Worm (Caenorhabditis elegans) whole organism, early embryonic: Measurements from ENCODE around the gene T20D4.19.

ENCODE experiments used
- B0310.2 ChIP-seq: sonication (generic microtip); optimal IDR thresholded peaks from 2 replicates; lab custom pipeline; 2016; ENCODE audit warnings: mild to moderate bottlenecking, missing genetic modification characterization, missing compliant biosample characterization
- F13C5.2 ChIP-seq: sonication (generic microtip); optimal IDR thresholded peaks from 2 replicates; lab custom pipeline; 2017; ENCODE audit warnings: mild to moderate bottlenecking, missing genetic modification characterization, inconsistent platforms, missing compliant biosample characterization
- aly-1 ChIP-seq: sonication (generic microtip); optimal IDR thresholded peaks from 2 replicates; lab custom pipeline; 2016; ENCODE audit warnings: missing genetic modification characterization, missing compliant biosample characterization
- ama-1 ChIP-seq: fragments of 150-350 bp; optimal IDR thresholded peaks from 2 replicates; lab custom pipeline; 2014
- ceh-13 ChIP-seq: fragments of 200-800 bp; sonication (Bioruptor generic); optimal IDR thresholded peaks from 2 replicates; lab custom pipeline; 2018; ENCODE audit warnings: mild to moderate bottlenecking, missing genetic modification characterization, missing compliant biosample characterization
- ceh-36 ChIP-seq: sonication (generic microtip); optimal IDR thresholded peaks from 2 replicates; lab custom pipeline; 2016; ENCODE audit warnings: missing genetic modification characterization, inconsistent platforms, missing compliant biosample characterization
- ets-7 ChIP-seq: sonication (generic microtip); optimal IDR thresholded peaks from 2 replicates; lab custom pipeline; 2016; ENCODE audit warnings: missing genotype, missing genetic modification characterization, missing compliant biosample characterization
- flt-1 ChIP-seq: fragments of 200-800 bp; sonication (Bioruptor generic); IDR thresholded peaks from 2 replicates; pipeline ENCODE4 v1.3.6; 2022; ENCODE audit warnings: missing genetic modification characterization, missing compliant biosample characterization
- hmbx-1 ChIP-seq: sonication (generic microtip); optimal IDR thresholded peaks from 2 replicates; lab custom pipeline; 2016; ENCODE audit warnings: mild to moderate bottlenecking, missing genetic modification characterization, missing compliant biosample characterization
- hmg-4 ChIP-seq: fragments of 200-800 bp; sonication (Bioruptor generic); optimal IDR thresholded peaks from 2 replicates; lab custom pipeline; 2018; ENCODE audit warnings: mild to moderate bottlenecking, missing genetic modification characterization, missing compliant biosample characterization
- hnd-1 ChIP-seq: sonication (generic microtip); optimal IDR thresholded peaks from 2 replicates; lab custom pipeline; 2016; ENCODE audit warnings: missing genetic modification characterization, missing compliant biosample characterization
- pes-1 ChIP-seq: fragments of 200-800 bp; sonication (Bioruptor generic); IDR thresholded peaks from 2 replicates; pipeline ENCODE4 v1.3.6; 2022; ENCODE audit warnings: missing genetic modification reagents, missing genetic modification characterization, missing compliant biosample characterization
- scrt-1 ChIP-seq: fragments of 200-800 bp; sonication (Bioruptor generic); IDR thresholded peaks from 2 replicates; pipeline ENCODE4 v1.3.6; 2022; ENCODE audit warnings: missing genetic modification characterization, missing compliant biosample characterization
- sea-1 ChIP-seq: fragments of 200-800 bp; sonication (Bioruptor generic); conservative IDR thresholded peaks from 2 replicates; pipeline ENCODE4 v1.3.6; 2022; ENCODE audit warnings: missing genetic modification characterization, missing compliant biosample characterization
- tbx-11 ChIP-seq: fragments of 200-800 bp; sonication (Bioruptor generic); IDR thresholded peaks from 2 replicates; pipeline ENCODE4 v1.3.6; 2022; ENCODE audit warnings: missing genetic modification characterization, missing compliant biosample characterization
- tbx-37 ChIP-seq: fragments of 200-800 bp; sonication (Bioruptor generic); conservative IDR thresholded peaks from 2 replicates; pipeline ENCODE4 v1.3.6; 2022; ENCODE audit warnings: missing genetic modification reagents, missing genetic modification characterization, missing compliant biosample characterization
- tra-4 ChIP-seq: sonication (generic microtip); optimal IDR thresholded peaks from 2 replicates; lab custom pipeline; 2017; ENCODE audit warnings: missing genetic modification characterization, missing compliant biosample characterization

T20D4.19 gene

DNA sequence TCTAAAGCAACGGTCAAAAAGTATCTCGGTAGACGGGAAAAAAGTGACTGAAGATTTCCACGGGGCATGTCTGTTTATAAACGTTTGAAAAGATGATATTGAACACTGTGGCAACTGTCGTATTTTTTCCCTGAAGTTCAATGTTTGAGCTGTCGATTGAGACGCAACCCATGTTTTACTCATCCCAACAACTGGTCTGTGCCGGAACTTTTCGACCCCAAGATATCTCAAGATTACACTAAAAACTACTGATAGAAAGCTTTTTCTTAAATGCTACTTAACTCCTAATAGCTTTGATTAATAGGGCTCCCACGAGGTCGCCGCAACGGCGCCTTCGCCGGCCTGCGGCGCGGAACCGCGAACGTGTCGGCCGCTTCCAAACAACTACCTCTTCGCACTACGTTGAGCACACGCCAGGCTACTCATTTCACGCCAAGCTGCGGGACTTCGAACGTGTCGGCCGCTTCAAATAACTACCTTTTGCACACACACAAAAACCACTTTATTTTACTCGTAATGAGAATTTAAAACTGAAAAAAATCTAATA lies 36.7 kb downstream of the T20D4.19 start, which contains the start of gene T20D4.15:
Gene T20D4.15 (minus strand): TSS at position 51 of the 547 bp plus-strand sequence.
- TF ChIP-seq tbx-37 (GFP tag; lab: Robert Waterston, UW) (no peak), hnd-1 (tag; lab: Kevin White, UChicago) (no peak), ceh-13 (GFP tag; lab: Kevin White, UChicago) (no peak), pes-1 (no peak), sea-1 (no peak), hmg-4 (GFP tag; lab: Kevin White, UChicago) (no peak), F13C5.2 (tag; lab: Kevin White, UChicago) (no peak), tbx-11 (GFP tag; lab: Robert Waterston, UW) (no peak), tra-4 (tag; lab: Kevin White, UChicago) (no peak), ets-7 (tag; lab: Kevin White, UChicago) (no peak), scrt-1 (no peak), hmbx-1 (tag; lab: Kevin White, UChicago) (no peak), flt-1 (no peak), B0310.2 (tag; lab: Kevin White, UChicago) (no peak), ceh-36 (tag; lab: Kevin White, UChicago) (no peak), ama-1 (lab: Kevin White, UChicago) (no peak), aly-1 (tag; lab: Kevin White, UChicago) (no peak)

DNA sequence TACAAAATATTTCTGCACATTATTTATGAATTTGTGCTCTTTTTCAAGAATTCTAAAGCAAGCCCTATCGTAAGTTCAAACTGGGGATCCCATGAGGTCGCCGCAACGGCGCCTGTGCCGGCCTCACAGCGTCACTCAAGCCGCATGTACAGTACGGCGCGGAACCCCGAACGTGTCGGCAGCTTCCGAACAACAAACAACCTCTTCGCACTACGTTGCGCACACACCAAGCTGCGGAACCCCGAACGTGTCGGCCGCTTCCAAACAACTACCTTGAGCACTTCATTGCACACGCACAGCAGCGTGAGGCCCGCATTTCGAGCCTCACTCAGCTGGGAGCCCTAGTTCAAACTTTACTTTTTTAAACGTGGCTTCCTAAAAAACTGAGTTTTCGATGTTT lies 37.4 kb downstream of the T20D4.19 start:
- TF ChIP-seq tbx-37 (GFP tag; lab: Robert Waterston, UW) (no peak), sea-1 (no peak), B0310.2 (tag; lab: Kevin White, UChicago) (no peak), hnd-1 (tag; lab: Kevin White, UChicago) (no peak), hmbx-1 (tag; lab: Kevin White, UChicago) (no peak), aly-1 (tag; lab: Kevin White, UChicago) (no peak), ceh-13 (GFP tag; lab: Kevin White, UChicago) (no peak), pes-1 (no peak), flt-1 (no peak), hmg-4 (GFP tag; lab: Kevin White, UChicago) (no peak), ceh-36 (tag; lab: Kevin White, UChicago) (no peak), F13C5.2 (tag; lab: Kevin White, UChicago) (no peak), tra-4 (tag; lab: Kevin White, UChicago) (no peak), ets-7 (tag; lab: Kevin White, UChicago) (no peak)

DNA sequence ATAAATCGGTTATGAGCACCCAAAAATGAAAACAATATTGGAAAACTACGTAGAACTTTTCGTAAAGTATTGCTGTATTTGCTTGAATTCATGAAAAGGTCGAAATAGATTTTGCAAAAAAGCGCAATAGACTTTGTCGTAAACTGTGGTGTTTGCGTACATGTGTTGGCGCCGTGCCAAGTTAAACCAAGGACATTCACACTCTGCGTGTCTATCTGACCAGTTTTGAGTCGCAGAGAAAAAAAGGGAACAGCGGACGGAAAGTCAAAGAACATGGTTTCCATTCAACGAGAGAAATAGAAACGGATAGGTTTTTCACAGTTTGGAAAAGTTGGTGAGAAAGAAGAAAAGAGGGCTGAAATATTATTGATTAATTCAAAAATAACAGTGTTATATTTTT lies 40.4 kb downstream of the T20D4.19 start:
- TF ChIP-seq sea-1 (no peak), pes-1 (no peak), ceh-13 (GFP tag; lab: Kevin White, UChicago) (no peak), tbx-37 (GFP tag; lab: Robert Waterston, UW) (no peak), ceh-36 (tag; lab: Kevin White, UChicago) (no peak), hmbx-1 (tag; lab: Kevin White, UChicago) (no peak), tra-4 (tag; lab: Kevin White, UChicago) (no peak), F13C5.2 (tag; lab: Kevin White, UChicago) (no peak), scrt-1 (no peak), ets-7 (tag; lab: Kevin White, UChicago) (no peak), ama-1 (lab: Kevin White, UChicago) (no peak), aly-1 (tag; lab: Kevin White, UChicago) (no peak), hmg-4 (GFP tag; lab: Kevin White, UChicago) (no peak)

DNA sequence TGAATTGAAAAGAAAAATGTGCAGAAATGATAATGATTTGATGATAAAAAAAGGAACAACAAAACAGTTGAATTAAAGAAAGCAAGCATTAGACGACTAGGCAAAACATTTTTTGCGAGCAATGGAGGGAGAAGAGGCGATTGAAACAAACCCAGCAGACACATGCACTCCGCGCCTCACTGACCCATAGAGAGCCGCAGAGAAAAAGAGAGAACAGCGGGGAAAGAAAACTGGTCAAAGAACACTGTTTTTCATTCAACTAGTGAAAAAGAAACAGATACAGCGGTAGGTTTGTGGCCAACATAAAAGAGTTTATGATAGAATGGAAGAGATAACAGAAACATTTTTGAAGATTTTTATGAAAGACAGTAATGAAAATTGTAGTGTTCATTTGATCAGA lies 43.1 kb downstream of the T20D4.19 start:
- TF ChIP-seq scrt-1: no peak
- TF ChIP-seq sea-1: no peak
- TF ChIP-seq flt-1: no peak
- TF ChIP-seq tbx-37 (GFP tag; lab: Robert Waterston, UW): no peak
